Fruit fly (Drosophila melanogaster) whole organism, embryonic: ENCODE measurements around the gene Adat1.

ENCODE experiments used
- Atf6 ChIP-seq: fragments of 200-800 bp; sonication (Bioruptor generic); IDR thresholded peaks from 2 replicates; pipeline ENCODE4 v1.3.6; 2022; ENCODE audit warnings: missing biosample characterization, missing genetic modification characterization
- CG10147 ChIP-seq: fragments of 200-800 bp; sonication (Bioruptor generic); optimal IDR thresholded peaks from 2 replicates; lab custom pipeline; 2019; ENCODE audit warnings: missing biosample characterization, mild to moderate bottlenecking, missing genetic modification characterization, moderate library complexity
- CG10267 ChIP-seq: fragments of 200-800 bp; sonication (Bioruptor generic); optimal IDR thresholded peaks from 2 replicates; lab custom pipeline; 2018; ENCODE audit warnings: missing biosample characterization, mild to moderate bottlenecking, missing genetic modification characterization, moderate library complexity
- CG10462 ChIP-seq: fragments of 200-800 bp; sonication (Bioruptor generic); optimal IDR thresholded peaks from 2 replicates; lab custom pipeline; 2016; ENCODE audit warnings: missing biosample characterization, missing genetic modification characterization
- CG10565 ChIP-seq: fragments of 200-800 bp; sonication (Bioruptor generic); optimal IDR thresholded peaks from 3 replicates; lab custom pipeline; 2016; ENCODE audit warnings: missing biosample characterization, mild to moderate bottlenecking, missing genetic modification characterization
- CG12236 ChIP-seq: fragments of 200-800 bp; sonication (Bioruptor generic); optimal IDR thresholded peaks from 2 replicates; lab custom pipeline; 2016; ENCODE audit warnings: missing biosample characterization, missing genetic modification characterization
- CG12659 ChIP-seq: fragments of 200-800 bp; sonication (Bioruptor generic); optimal IDR thresholded peaks from 3 replicates; lab custom pipeline; 2017; ENCODE audit warnings: mild to moderate bottlenecking, missing biosample characterization, missing genetic modification reagents, missing genetic modification characterization
- CG13123 ChIP-seq: fragments of 200-800 bp; sonication (Bioruptor generic); optimal IDR thresholded peaks from 2 replicates; lab custom pipeline; 2016; ENCODE audit warnings: missing biosample characterization, missing genetic modification characterization
- CG13424 ChIP-seq: fragments of 200-800 bp; sonication (Bioruptor generic); optimal IDR thresholded peaks from 2 replicates; lab custom pipeline; 2019; ENCODE audit warnings: missing biosample characterization, mild to moderate bottlenecking, missing genetic modification characterization, moderate library complexity
- CG13775 ChIP-seq: fragments of 200-800 bp; sonication (Bioruptor generic); optimal IDR thresholded peaks from 3 replicates; lab custom pipeline; 2017; ENCODE audit warnings: missing biosample characterization, mild to moderate bottlenecking, missing genetic modification characterization
- CG14965 ChIP-seq: fragments of 200-800 bp; sonication (Bioruptor generic); optimal IDR thresholded peaks from 2 replicates; lab custom pipeline; 2016; ENCODE audit warnings: missing biosample characterization, missing genetic modification characterization, borderline replicate concordance
- CG15696 ChIP-seq: fragments of 200-800 bp; sonication (Bioruptor generic); optimal IDR thresholded peaks from 2 replicates; lab custom pipeline; 2019; ENCODE audit warnings: missing biosample characterization, mild to moderate bottlenecking, missing genetic modification characterization, moderate library complexity
- CG16779 ChIP-seq: fragments of 200-800 bp; sonication (Bioruptor generic); IDR thresholded peaks from 2 replicates; pipeline ENCODE4 v1.3.6; 2022; ENCODE audit warnings: missing biosample characterization, missing genetic modification characterization
- CG18619 ChIP-seq: fragments of 200-800 bp; sonication (Bioruptor generic); optimal IDR thresholded peaks from 3 replicates; lab custom pipeline; 2017; ENCODE audit warnings: missing biosample characterization, mild to moderate bottlenecking, missing genetic modification characterization
- CG3995 ChIP-seq: fragments of 200-800 bp; sonication (Bioruptor generic); optimal IDR thresholded peaks from 3 replicates; lab custom pipeline; 2016; ENCODE audit warnings: missing biosample characterization, missing genetic modification characterization
- CG5245 ChIP-seq: fragments of 200-800 bp; sonication (Bioruptor generic); optimal IDR thresholded peaks from 3 replicates; lab custom pipeline; 2016; ENCODE audit warnings: missing biosample characterization, missing genetic modification characterization
- CG7786 ChIP-seq: fragments of 200-800 bp; sonication (Bioruptor generic); optimal IDR thresholded peaks from 2 replicates; lab custom pipeline; 2016; ENCODE audit warnings: missing biosample characterization, missing genetic modification characterization
- CG8924 ChIP-seq: fragments of 200-800 bp; optimal IDR thresholded peaks from 3 replicates; lab custom pipeline; 2019; ENCODE audit warnings: missing biosample characterization, mild to moderate bottlenecking, missing genetic modification characterization, moderate library complexity
- CG9215 ChIP-seq: fragments of 200-800 bp; sonication (Bioruptor generic); IDR thresholded peaks from 2 replicates; pipeline ENCODE4 v1.3.6; 2022; ENCODE audit warnings: missing biosample characterization, missing genetic modification characterization
- CG9817 ChIP-seq: fragments of 200-800 bp; sonication (Bioruptor generic); optimal IDR thresholded peaks from 2 replicates; lab custom pipeline; 2018; ENCODE audit warnings: missing biosample characterization, mild to moderate bottlenecking, missing genetic modification characterization, moderate library complexity
- D19B ChIP-seq: fragments of 200-800 bp; sonication (Bioruptor generic); optimal IDR thresholded peaks from 2 replicates; lab custom pipeline; 2017; ENCODE audit warnings: missing biosample characterization, mild to moderate bottlenecking, missing genetic modification characterization
- Ets97D ChIP-seq: fragments of 200-800 bp; sonication (Bioruptor generic); optimal IDR thresholded peaks from 3 replicates; lab custom pipeline; 2016; ENCODE audit warnings: missing biosample characterization, missing genetic modification characterization
- HLH54F ChIP-seq: fragments of 200-800 bp; sonication (Bioruptor generic); optimal IDR thresholded peaks from 3 replicates; lab custom pipeline; 2016; ENCODE audit warnings: missing biosample characterization, missing genetic modification characterization
- Kr ChIP-seq: fragments of 200-800 bp; sonication (Bioruptor generic); optimal IDR thresholded peaks from 2 replicates; lab custom pipeline; 2017; ENCODE audit warnings: missing biosample characterization, mild to moderate bottlenecking, missing genetic modification characterization
- Sox100B ChIP-seq: fragments of 200-800 bp; sonication (Bioruptor generic); optimal IDR thresholded peaks from 3 replicates; lab custom pipeline; 2018; ENCODE audit warnings: missing biosample characterization, mild to moderate bottlenecking, missing genetic modification characterization
- Usf ChIP-seq: fragments of 200-800 bp; sonication (Bioruptor generic); optimal IDR thresholded peaks from 2 replicates; lab custom pipeline; 2017; ENCODE audit warnings: missing genotype, missing biosample characterization, missing genetic modification characterization
- abd-A ChIP-seq: fragments of 200-800 bp; sonication (Bioruptor generic); optimal IDR thresholded peaks from 3 replicates; lab custom pipeline; 2019; ENCODE audit warnings: missing biosample characterization, mild to moderate bottlenecking, missing genetic modification characterization, moderate library complexity
- aop ChIP-seq: fragments of 200-800 bp; sonication (Bioruptor generic); IDR thresholded peaks from 2 replicates; pipeline ENCODE4 v1.3.6; 2022; ENCODE audit warnings: missing biosample characterization, missing genetic modification characterization
- az2 ChIP-seq: fragments of 200-800 bp; sonication (Bioruptor generic); optimal IDR thresholded peaks from 3 replicates; lab custom pipeline; 2016; ENCODE audit warnings: missing biosample characterization, missing genetic modification characterization
- bigmax ChIP-seq: fragments of 200-800 bp; sonication (Bioruptor generic); optimal IDR thresholded peaks from 2 replicates; lab custom pipeline; 2018; ENCODE audit warnings: missing biosample characterization, mild to moderate bottlenecking, missing genetic modification characterization
- btn ChIP-seq: fragments of 200-800 bp; sonication (Bioruptor generic); optimal IDR thresholded peaks from 2 replicates; lab custom pipeline; 2016; ENCODE audit warnings: missing biosample characterization, missing genetic modification characterization
- chm ChIP-seq: fragments of 200-800 bp; sonication (Bioruptor generic); IDR thresholded peaks from 2 replicates; pipeline ENCODE4 v1.3.6; 2022; ENCODE audit warnings: missing biosample characterization, missing genetic modification characterization
- ci ChIP-seq: fragments of 200-800 bp; sonication (Bioruptor generic); IDR thresholded peaks from 3 replicates; pipeline ENCODE4 v1.3.6; 2022; ENCODE audit warnings: missing biosample characterization, missing genetic modification characterization
- cwo ChIP-seq: fragments of 200-800 bp; sonication (Bioruptor generic); optimal IDR thresholded peaks from 3 replicates; lab custom pipeline; 2017; ENCODE audit warnings: missing biosample characterization, missing genetic modification characterization, mild to moderate bottlenecking, moderate library complexity, missing genetic modification reagents
- fu2 ChIP-seq: fragments of 200-800 bp; sonication (Bioruptor generic); optimal IDR thresholded peaks from 2 replicates; lab custom pipeline; 2016; ENCODE audit warnings: missing biosample characterization, missing genetic modification characterization
- gcm ChIP-seq: fragments of 200-800 bp; sonication (Bioruptor generic); optimal IDR thresholded peaks from 2 replicates; lab custom pipeline; 2019; ENCODE audit warnings: missing biosample characterization, mild to moderate bottlenecking, missing genetic modification characterization, moderate library complexity
- gfzf ChIP-seq: fragments of 200-800 bp; sonication (Bioruptor generic); optimal IDR thresholded peaks from 2 replicates; lab custom pipeline; 2016; ENCODE audit warnings: missing biosample characterization, mild to moderate bottlenecking, missing genetic modification characterization, moderate library complexity
- h ChIP-seq: fragments of >200 bp; optimal IDR thresholded peaks from 2 replicates; lab custom pipeline; 2017
- hb ChIP-seq: fragments of 200-800 bp; sonication (Bioruptor generic); IDR thresholded peaks from 3 replicates; pipeline ENCODE4 v1.3.6; 2022; ENCODE audit warnings: missing biosample characterization, missing genetic modification characterization; ENCODE audit not compliant: partially characterized antibody
- nerfin-2 ChIP-seq: fragments of 200-800 bp; sonication (Bioruptor generic); IDR thresholded peaks from 2 replicates; pipeline ENCODE4 v1.3.6; 2022; ENCODE audit warnings: missing biosample characterization, missing genetic modification characterization; ENCODE audit not compliant: partially characterized antibody
- pita ChIP-seq: fragments of 200-800 bp; sonication (Bioruptor generic); optimal IDR thresholded peaks from 2 replicates; lab custom pipeline; 2017; ENCODE audit warnings: missing biosample characterization, mild to moderate bottlenecking, missing genetic modification characterization
- repo ChIP-seq: fragments of 200-800 bp; sonication (Bioruptor generic); optimal IDR thresholded peaks from 2 replicates; lab custom pipeline; 2016; ENCODE audit warnings: missing biosample characterization, missing genetic modification characterization
- shn ChIP-seq: fragments of 200-800 bp; sonication (Bioruptor generic); optimal IDR thresholded peaks from 3 replicates; lab custom pipeline; 2016; ENCODE audit warnings: missing biosample characterization, missing genetic modification characterization
- sim ChIP-seq: fragments of 200-800 bp; sonication (Bioruptor generic); IDR thresholded peaks from 2 replicates; pipeline ENCODE4 v1.3.6; 2022; ENCODE audit warnings: missing biosample characterization, missing genetic modification characterization
- slbo ChIP-seq: fragments of 200-800 bp; sonication (Bioruptor generic); IDR thresholded peaks from 2 replicates; pipeline ENCODE4 v1.3.6; 2022; ENCODE audit warnings: missing biosample characterization, missing genetic modification characterization
- toy ChIP-seq: fragments of 200-800 bp; sonication (Bioruptor generic); IDR thresholded peaks from 2 replicates; pipeline ENCODE4 v1.3.6; 2022; ENCODE audit warnings: missing biosample characterization, missing genetic modification characterization
- tup ChIP-seq: fragments of 200-800 bp; sonication (Bioruptor generic); optimal IDR thresholded peaks from 2 replicates; lab custom pipeline; 2016; ENCODE audit warnings: missing biosample characterization, mild to moderate bottlenecking, missing genetic modification characterization, moderate library complexity
- usp ChIP-seq: fragments of >200 bp; optimal IDR thresholded peaks from 2 replicates; lab custom pipeline; 2017; ENCODE audit warnings: missing biosample characterization, missing genetic modification characterization
- zfh1 ChIP-seq: fragments of 200-800 bp; sonication (Bioruptor generic); IDR thresholded peaks from 3 replicates; pipeline ENCODE4 v1.3.6; 2022; ENCODE audit warnings: missing biosample characterization, missing genetic modification characterization

Gene Adat1

dm6 chr2L:13835002-13835910 is 24.0 kb upstream of the Adat1 start, which contains the start of the genes mRpS23 and CenG1A (continued):
- TF ChIP-seq az2 (GFP tag; lab: Kevin White, UChicago) (peak; percentile 100), nerfin-2 (GFP tag; lab: Robert Waterston, UW) (peak; percentile 66; the same call in 1 of the 2 replicates), abd-A (tag; lab: Kevin White, UChicago) (no peak), CG9817 (tag; lab: Kevin White, UChicago) (peak; percentile 100), CG15696 (tag; lab: Kevin White, UChicago) (peak; percentile 99), chm (GFP tag; lab: Robert Waterston, UW) (peak; percentile 100), aop (GFP tag; lab: Robert Waterston, UW) (peak; percentile 99), CG8924 (tag; lab: Kevin White, UChicago) (peak; percentile 100), Sox100B (GFP tag; lab: Kevin White, UChicago) (peak; percentile 99), CG5245 (peak; percentile 100), toy (GFP tag; lab: Robert Waterston, UW) (peak; percentile 99), CG12659 (GFP tag; lab: Kevin White, UChicago) (peak; percentile 100), usp (GFP tag; lab: Kevin White, UChicago) (no peak), Kr (GFP tag; lab: Kevin White, UChicago) (peak; percentile 94), CG16779 (GFP tag; lab: Robert Waterston, UW) (peak; percentile 100), pita (GFP tag; lab: Kevin White, UChicago) (no peak), sim (peak; percentile 100), Usf (peak; percentile 99), zfh1 (GFP tag; lab: Robert Waterston, UW) (peak; percentile 100), shn (GFP tag; lab: Kevin White, UChicago) (peak; percentile 99), CG10147 (GFP tag; lab: Kevin White, UChicago) (peak; percentile 99), CG7786 (GFP tag; lab: Kevin White, UChicago) (peak; percentile 100), bigmax (GFP tag; lab: Kevin White, UChicago) (peak; percentile 89), CG13775 (GFP tag; lab: Kevin White, UChicago) (peak; percentile 99), tup (GFP tag; lab: Kevin White, UChicago) (peak; percentile 99), Ets97D (peak; percentile 97), gfzf (GFP tag; lab: Kevin White, UChicago) (peak; percentile 84), CG10267 (tag; lab: Kevin White, UChicago) (peak; percentile 99), repo (peak; percentile 99), Atf6 (peak; percentile 100), gcm (GFP tag; lab: Kevin White, UChicago) (peak; percentile 100), HLH54F (GFP tag; lab: Kevin White, UChicago) (peak; percentile 100), ci (peak; percentile 100), fu2 (GFP tag; lab: Kevin White, UChicago) (peak; percentile 100), cwo (GFP tag; lab: Kevin White, UChicago) (peak; percentile 99), CG12236 (GFP tag; lab: Kevin White, UChicago) (peak; percentile 99), CG10462 (GFP tag; lab: Kevin White, UChicago) (peak; percentile 99), slbo (GFP tag; lab: Robert Waterston, UW) (peak; percentile 100), CG18619 (GFP tag; lab: Kevin White, UChicago) (peak; percentile 100), CG10565 (GFP tag; lab: Kevin White, UChicago) (peak; percentile 99), CG3995 (peak; percentile 95), btn (GFP tag; lab: Kevin White, UChicago) (peak; percentile 99), CG13424 (tag; lab: Kevin White, UChicago) (peak; percentile 100), hb (GFP tag; lab: Robert Waterston, UW) (peak; percentile 83), CG9215 (GFP tag; lab: Robert Waterston, UW) (peak; percentile 99), h (no peak), D19B (GFP tag; lab: Kevin White, UChicago) (peak; percentile 98), CG14965 (GFP tag; lab: Kevin White, UChicago) (peak; percentile 93), CG13123 (GFP tag; lab: Kevin White, UChicago) (peak; percentile 99)
